Worm (Caenorhabditis elegans) whole organism, late embryonic: ENCODE data around the gene M01H9.3.
A peak's percentile ranks its signal among the peaks of the same experiment; 100 is the strongest.

ENCODE experiments used
- K09A11.1 ChIP-seq: sonication (generic microtip); optimal IDR thresholded peaks from 2 replicates; lab custom pipeline; 2017; ENCODE audit warnings: antibody characterized with exemption, mild to moderate bottlenecking, missing genetic modification characterization, missing compliant biosample characterization; ENCODE audit not compliant: insufficient read depth
- T23F11.4 ChIP-seq: fragments of 200-800 bp; sonication (Bioruptor generic); optimal IDR thresholded peaks from 2 replicates; lab custom pipeline; 2018; ENCODE audit warnings: mild to moderate bottlenecking, missing genetic modification characterization, missing compliant biosample characterization
- ama-1 ChIP-seq: fragments of 150-350 bp; optimal IDR thresholded peaks from 2 replicates; lab custom pipeline; 2014
- ceh-14 ChIP-seq: sonication (generic microtip); optimal IDR thresholded peaks from 2 replicates; lab custom pipeline; 2016; ENCODE audit warnings: missing genotype, missing genetic modification characterization, missing compliant biosample characterization
- ceh-18 ChIP-seq: sonication (generic microtip); optimal IDR thresholded peaks from 2 replicates; lab custom pipeline; 2016; ENCODE audit warnings: missing genetic modification characterization, missing compliant biosample characterization
- ceh-19 ChIP-seq: fragments of 200-800 bp; sonication (Bioruptor generic); optimal IDR thresholded peaks from 2 replicates; lab custom pipeline; 2018; ENCODE audit warnings: mild to moderate bottlenecking, missing genetic modification characterization, missing compliant biosample characterization
- ceh-2 ChIP-seq: sonication (generic microtip); optimal IDR thresholded peaks from 2 replicates; lab custom pipeline; 2016; ENCODE audit warnings: missing genotype, missing genetic modification characterization, missing compliant biosample characterization
- ceh-22 ChIP-seq: sonication (generic microtip); optimal IDR thresholded peaks from 2 replicates; lab custom pipeline; 2017; ENCODE audit warnings: missing biosample characterization, missing genetic modification characterization
- ceh-30 ChIP-seq: fragments of 150-350 bp; optimal IDR thresholded peaks from 2 replicates; lab custom pipeline; 2014; ENCODE audit warnings: missing biosample characterization, missing genetic modification characterization
- ceh-31 ChIP-seq: sonication (generic microtip); optimal IDR thresholded peaks from 2 replicates; lab custom pipeline; 2016; ENCODE audit warnings: missing genetic modification characterization, missing compliant biosample characterization
- ceh-34 ChIP-seq: sonication (generic microtip); optimal IDR thresholded peaks from 2 replicates; lab custom pipeline; 2016; ENCODE audit warnings: mild to moderate bottlenecking, missing genetic modification characterization, missing compliant biosample characterization
- ceh-48 ChIP-seq: sonication (generic microtip); optimal IDR thresholded peaks from 2 replicates; lab custom pipeline; 2016; ENCODE audit warnings: missing genetic modification characterization, inconsistent platforms, missing compliant biosample characterization
- ceh-6 ChIP-seq: fragments of 200-800 bp; sonication (Bioruptor generic); optimal IDR thresholded peaks from 2 replicates; lab custom pipeline; 2018; ENCODE audit warnings: mild to moderate bottlenecking, missing genetic modification characterization, missing compliant biosample characterization
- ceh-9 ChIP-seq: sonication (generic microtip); optimal IDR thresholded peaks from 2 replicates; lab custom pipeline; 2016; ENCODE audit warnings: mild to moderate bottlenecking, missing genetic modification characterization, inconsistent platforms, missing compliant biosample characterization
- che-1 ChIP-seq: sonication (generic microtip); optimal IDR thresholded peaks from 2 replicates; lab custom pipeline; 2016; ENCODE audit warnings: mild to moderate bottlenecking, missing genetic modification characterization, missing compliant biosample characterization
- dve-1 ChIP-seq: sonication (generic microtip); optimal IDR thresholded peaks from 2 replicates; lab custom pipeline; 2017; ENCODE audit warnings: antibody characterized with exemption, mild to moderate bottlenecking, missing genetic modification characterization, missing compliant biosample characterization
- elt-2 ChIP-seq: sonication (generic microtip); optimal IDR thresholded peaks from 2 replicates; lab custom pipeline; 2016; ENCODE audit warnings: missing genetic modification reagents, missing genetic modification characterization, missing compliant biosample characterization
- ets-4 ChIP-seq: sonication (generic microtip); optimal IDR thresholded peaks from 2 replicates; lab custom pipeline; 2016; ENCODE audit warnings: missing genetic modification characterization, missing compliant biosample characterization
- eyg-1 ChIP-seq: sonication (generic microtip); optimal IDR thresholded peaks from 2 replicates; lab custom pipeline; 2016; ENCODE audit warnings: missing genotype, missing genetic modification characterization, missing compliant biosample characterization
- fax-1 ChIP-seq: sonication (generic microtip); optimal IDR thresholded peaks from 2 replicates; lab custom pipeline; 2016; ENCODE audit warnings: missing genotype, missing genetic modification characterization, missing compliant biosample characterization
- hlh-30 ChIP-seq: sonication (generic microtip); optimal IDR thresholded peaks from 2 replicates; lab custom pipeline; 2017; ENCODE audit warnings: antibody characterized with exemption, missing genetic modification characterization, missing compliant biosample characterization; ENCODE audit not compliant: insufficient read depth
- hlh-8 ChIP-seq: sonication (generic microtip); optimal IDR thresholded peaks from 2 replicates; lab custom pipeline; 2016; ENCODE audit warnings: missing genotype, missing genetic modification characterization, missing compliant biosample characterization
- lin-11 ChIP-seq: fragments of 200-800 bp; sonication (Bioruptor generic); optimal IDR thresholded peaks from 2 replicates; lab custom pipeline; 2018; ENCODE audit warnings: mild to moderate bottlenecking, missing genetic modification characterization, missing compliant biosample characterization
- madf-2 ChIP-seq: sonication (generic microtip); optimal IDR thresholded peaks from 2 replicates; lab custom pipeline; 2017; ENCODE audit warnings: missing genetic modification characterization, missing compliant biosample characterization
- mec-3 ChIP-seq: sonication (generic microtip); optimal IDR thresholded peaks from 2 replicates; lab custom pipeline; 2016; ENCODE audit warnings: borderline replicate concordance, missing genetic modification characterization, missing compliant biosample characterization
- nfya-1 ChIP-seq: sonication (generic microtip); optimal IDR thresholded peaks from 2 replicates; lab custom pipeline; 2017; ENCODE audit warnings: missing genetic modification characterization, mild to moderate bottlenecking, missing compliant biosample characterization, antibody characterized with exemption, moderate library complexity
- nhr-11 ChIP-seq: fragments of 150-350 bp; optimal IDR thresholded peaks from 2 replicates; lab custom pipeline; 2014; ENCODE audit warnings: missing biosample characterization, missing genetic modification characterization
- odd-2 ChIP-seq: sonication (generic microtip); optimal IDR thresholded peaks from 2 replicates; lab custom pipeline; 2017; ENCODE audit warnings: antibody characterized with exemption, mild to moderate bottlenecking, missing genetic modification characterization, missing compliant biosample characterization
- pax-1 ChIP-seq: fragments of 150-350 bp; optimal IDR thresholded peaks from 2 replicates; lab custom pipeline; 2014; ENCODE audit warnings: missing biosample characterization, missing genetic modification characterization
- pqm-1 ChIP-seq: sonication (generic microtip); optimal IDR thresholded peaks from 2 replicates; lab custom pipeline; 2016; ENCODE audit warnings: missing genetic modification characterization, missing compliant biosample characterization
- ref-2 ChIP-seq: sonication (generic microtip); optimal IDR thresholded peaks from 2 replicates; lab custom pipeline; 2016; ENCODE audit warnings: missing genetic modification characterization, missing compliant biosample characterization
- rnt-1 ChIP-seq: sonication (generic microtip); optimal IDR thresholded peaks from 2 replicates; lab custom pipeline; 2016; ENCODE audit warnings: missing genetic modification characterization, missing compliant biosample characterization
- syd-9 ChIP-seq: sonication (generic microtip); optimal IDR thresholded peaks from 2 replicates; lab custom pipeline; 2016; ENCODE audit warnings: mild to moderate bottlenecking, missing genetic modification characterization, moderate library complexity, missing compliant biosample characterization
- tbx-2 ChIP-seq: sonication (generic microtip); optimal IDR thresholded peaks from 2 replicates; lab custom pipeline; 2016; ENCODE audit warnings: missing genetic modification characterization, missing compliant biosample characterization
- tbx-7 ChIP-seq: sonication (generic microtip); optimal IDR thresholded peaks from 2 replicates; lab custom pipeline; 2016; ENCODE audit warnings: missing genotype, missing genetic modification characterization, missing compliant biosample characterization
- unc-3 ChIP-seq, 2 experiments: fragments of 200-800 bp in 1 of 2; sonication (Bioruptor generic) in 1 of 2; sonication (generic microtip) in 1 of 2; conservative IDR thresholded peaks in 1 of 2; optimal IDR thresholded peaks in 1 of 2; 2 replicates each; pipeline versions ENCODE4 v1.3.6 to Lab custom; 2016 to 2022; ENCODE audit warnings: missing compliant biosample characterization in 2 of 2, missing genetic modification characterization in 2 of 2, missing genetic modification reagents in 1 of 2
- unc-42 ChIP-seq: sonication (generic microtip); optimal IDR thresholded peaks from 2 replicates; lab custom pipeline; 2016; ENCODE audit warnings: missing genotype, missing genetic modification characterization, missing compliant biosample characterization
- unc-55 ChIP-seq: sonication (generic microtip); optimal IDR thresholded peaks from 2 replicates; lab custom pipeline; 2017; ENCODE audit warnings: missing biosample characterization, missing genetic modification reagents, missing genetic modification characterization
- unc-86 ChIP-seq: sonication (generic microtip); optimal IDR thresholded peaks from 2 replicates; lab custom pipeline; 2016; ENCODE audit warnings: missing genetic modification characterization, missing compliant biosample characterization
- ztf-16 ChIP-seq: sonication (generic microtip); optimal IDR thresholded peaks from 2 replicates; lab custom pipeline; 2017; ENCODE audit warnings: missing genetic modification characterization, missing compliant biosample characterization

The M01H9.3 gene

DNA sequence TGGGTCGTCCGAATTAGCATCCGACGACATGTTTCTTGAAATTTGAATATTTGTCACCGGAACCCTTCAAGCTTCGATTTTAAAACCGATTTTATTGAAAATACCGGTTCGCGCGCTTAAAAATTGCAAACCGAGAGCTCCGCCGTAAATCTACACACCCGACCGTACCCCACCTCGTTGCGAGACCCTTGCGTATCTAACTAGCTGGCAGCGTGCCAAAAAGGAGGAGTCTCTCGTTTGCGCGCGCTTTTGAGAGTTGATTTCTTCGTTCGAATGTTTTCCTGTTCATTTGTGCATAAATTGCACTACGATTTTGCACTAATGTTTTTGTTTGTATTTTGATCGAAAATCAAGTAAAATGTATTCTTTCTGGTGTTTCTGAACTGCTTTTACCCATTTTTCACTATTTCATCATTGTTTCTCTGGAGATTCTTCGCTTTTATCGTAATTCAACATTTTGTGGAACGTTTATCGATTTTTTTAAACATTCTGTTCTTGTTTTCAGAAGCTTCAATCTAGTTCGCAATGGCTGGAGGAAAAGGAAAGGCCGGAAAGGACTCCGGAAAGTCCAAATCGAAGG, 31.1 kb downstream of the M01H9.3 start, which contains the start of the genes wapl-1 and htz-1:
TSS of gene wapl-1 (minus strand) at position 30 of the 580 bp plus-strand sequence.
TSS of gene htz-1 (plus strand) at position 506 of the 580 bp plus-strand sequence.
- peak; percentile 14 for TF ChIP-seq ceh-22 (tag; lab: Kevin White, UChicago)
- TF ChIP-seq tbx-2 (tag; lab: Kevin White, UChicago), result peak; percentile 71
- TF ChIP-seq unc-3 (GFP tag; conservative IDR thresholded peaks at IDR 0.05; lab: Robert Waterston, UW), result no peak
- peak; percentile 53 for TF ChIP-seq unc-3 (tag; optimal IDR thresholded peaks at IDR 0.05; lab: Kevin White, UChicago)
- no peak for TF ChIP-seq che-1 (tag; lab: Kevin White, UChicago)
- TF ChIP-seq ceh-14, result peak; percentile 58
- TF ChIP-seq ceh-30 (tag; lab: Kevin White, UChicago), result no peak
- peak; percentile 69 for TF ChIP-seq ref-2 (tag; lab: Kevin White, UChicago)
- no peak for TF ChIP-seq ceh-6 (GFP tag; lab: Kevin White, UChicago)
- TF ChIP-seq syd-9 (tag; lab: Kevin White, UChicago), result peak; percentile 15
- peak; percentile 11 for TF ChIP-seq K09A11.1 (tag; lab: Kevin White, UChicago)
- TF ChIP-seq ceh-48, result peak; percentile 7
- TF ChIP-seq rnt-1 (tag; lab: Kevin White, UChicago), result peak; percentile 69
- no peak for TF ChIP-seq hlh-30
- TF ChIP-seq ztf-16 (tag; lab: Kevin White, UChicago), result peak; percentile 19
- no peak for TF ChIP-seq lin-11 (tag; lab: Kevin White, UChicago)
- peak; percentile 64 for TF ChIP-seq unc-42 (tag; lab: Kevin White, UChicago)
- peak; percentile 9 for TF ChIP-seq unc-86 (tag; lab: Kevin White, UChicago)
- TF ChIP-seq ceh-9, result no peak
- no peak for TF ChIP-seq tbx-7 (tag; lab: Kevin White, UChicago)
- no peak for TF ChIP-seq pqm-1
- peak; percentile 67 for TF ChIP-seq ceh-31 (tag; lab: Kevin White, UChicago)
- peak; percentile 24 for TF ChIP-seq eyg-1 (tag; lab: Kevin White, UChicago)
- peak; percentile 59 for TF ChIP-seq ceh-34 (tag; lab: Kevin White, UChicago)
- peak; percentile 69 for TF ChIP-seq unc-55 (GFP tag; lab: Kevin White, UChicago)
- TF ChIP-seq ceh-19 (GFP tag; lab: Kevin White, UChicago), result no peak
- peak; percentile 74 for TF ChIP-seq ceh-18 (tag; lab: Kevin White, UChicago)
- peak; percentile 10 for TF ChIP-seq hlh-8 (tag; lab: Kevin White, UChicago)
- TF ChIP-seq elt-2, result peak; percentile 51
- no peak for TF ChIP-seq nhr-11
- peak; percentile 61 for TF ChIP-seq pax-1
- TF ChIP-seq nfya-1 (tag; lab: Kevin White, UChicago), result peak; percentile 95
- TF ChIP-seq ceh-2 (tag; lab: Kevin White, UChicago), result no peak
- TF ChIP-seq mec-3 (tag; lab: Kevin White, UChicago), result no peak
- no peak for TF ChIP-seq T23F11.4 (GFP tag; lab: Kevin White, UChicago)
- TF ChIP-seq fax-1, result peak; percentile 24
- TF ChIP-seq odd-2 (tag; lab: Kevin White, UChicago), result no peak
- TF ChIP-seq madf-2 (tag; lab: Kevin White, UChicago), result peak; percentile 48
- peak; percentile 73 for TF ChIP-seq dve-1 (tag; lab: Kevin White, UChicago)

DNA sequence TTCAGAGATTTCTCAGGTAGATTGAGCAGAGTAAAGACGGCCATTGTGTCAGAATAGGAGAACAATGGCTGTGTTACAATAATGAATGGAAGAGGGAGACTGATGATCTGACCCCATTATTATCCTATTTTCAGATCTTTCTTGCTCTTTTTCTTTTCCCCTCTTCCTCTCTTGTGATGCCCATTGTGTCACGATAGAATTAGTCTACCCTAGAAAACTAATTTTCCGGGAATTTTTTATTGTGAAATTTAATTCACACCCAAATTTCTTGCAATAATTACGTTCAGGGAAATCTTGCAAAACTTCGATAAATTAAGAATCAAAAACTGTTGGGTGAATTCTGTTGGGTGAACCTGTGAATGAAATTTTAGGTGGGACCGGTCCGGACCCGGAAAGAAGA, 35.8 kb downstream of the M01H9.3 start, which contains the start of gene fbxb-75:
TSS of gene fbxb-75 (minus strand) at position 101 of the 400 bp plus-strand sequence.
- TF ChIP-seq ama-1 (lab: Kevin White, UChicago) (no peak), ceh-2 (tag; lab: Kevin White, UChicago) (no peak), unc-42 (tag; lab: Kevin White, UChicago) (no peak), ets-4 (tag; lab: Kevin White, UChicago) (no peak)
- TF ChIP-seq, all 69 proteins: peak for 0
